Fruit fly (Drosophila melanogaster): Measurements from ENCODE around the gene CG3176.
A peak's percentile ranks its signal among the peaks of the same experiment; 100 is the strongest.

CG3176 gene

DNA sequence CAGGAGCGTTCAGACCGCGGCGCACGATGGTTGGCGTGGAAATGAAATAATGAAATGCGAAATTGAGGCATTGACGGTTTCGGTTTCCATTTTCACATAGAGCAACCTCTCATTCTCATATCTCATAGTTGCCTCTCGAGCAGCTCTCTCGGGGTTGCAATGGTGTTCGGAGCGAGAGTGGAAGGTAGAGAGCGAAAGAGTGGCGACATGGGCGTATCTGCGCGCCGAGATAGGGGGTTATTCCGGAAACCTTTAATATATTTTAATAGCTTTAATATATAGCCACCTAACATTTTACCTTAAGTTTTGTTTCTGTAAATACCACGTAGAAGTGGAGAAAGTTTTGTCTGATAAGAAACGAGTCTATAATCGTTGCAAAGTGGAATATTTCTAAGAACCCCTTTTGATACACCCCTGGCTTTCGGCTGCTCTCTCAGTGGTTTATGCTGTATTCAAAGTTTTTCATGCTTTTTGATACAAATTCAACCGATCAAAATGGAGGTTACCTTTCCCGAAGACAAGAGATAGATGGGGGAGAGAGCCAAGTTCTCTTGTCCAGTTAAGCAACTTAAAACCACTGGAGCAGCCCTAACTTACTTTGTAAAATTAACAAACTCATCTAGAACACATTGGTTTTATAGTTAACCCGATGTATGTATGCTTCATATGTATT lies 41.7 kb downstream of the CG3176 start, which contains the start of gene elav (continued):
- peak; percentile 94 for TF ChIP-seq Lhr (GFP tag; optimal IDR thresholded peaks at IDR 0.05)
- TF ChIP-seq CG13287 (GFP tag; IDR thresholded peaks at IDR 0.05; ENCODE audit: partially characterized antibody) = peak; percentile 64; the same call in 1 of the 2 replicates
- TF ChIP-seq sob (GFP tag; IDR thresholded peaks at IDR 0.05) = peak; percentile 98
- peak; percentile 12 for TF ChIP-seq cad (GFP tag; optimal IDR thresholded peaks at IDR 0.05)
- TF ChIP-seq CG12071 (GFP tag; optimal IDR thresholded peaks at IDR 0.05) = peak; percentile 96
- TF ChIP-seq insv (GFP tag; optimal IDR thresholded peaks at IDR 0.05) = peak; percentile 31 to 87
- no peak for TF ChIP-seq Tbp (GFP tag; optimal IDR thresholded peaks at IDR 0.05)
- TF ChIP-seq phol (tag; optimal IDR thresholded peaks at IDR 0.05) = peak; percentile 98
- 0 out of 3 replicates have a peak, but pooled peaks have one; percentile 30 for TF ChIP-seq Doc3 (GFP tag; IDR thresholded peaks at IDR 0.05; ENCODE audit: partially characterized antibody)
- TF ChIP-seq CG17385 (GFP tag; optimal IDR thresholded peaks at IDR 0.05) = peak; percentile 98
- TF ChIP-seq HLH54F (GFP tag; optimal IDR thresholded peaks at IDR 0.05) = peak; percentile 97
- TF ChIP-seq CG10147 (GFP tag; optimal IDR thresholded peaks at IDR 0.05) = peak; percentile 99
- peak; percentile 98 for TF ChIP-seq dmrt11E (tag; optimal IDR thresholded peaks at IDR 0.05)
- TF ChIP-seq CG18764 (GFP tag; optimal IDR thresholded peaks at IDR 0.05) = peak; percentile 96
- peak; percentile 95 for TF ChIP-seq CG3838 (GFP tag; optimal IDR thresholded peaks at IDR 0.05)
- TF ChIP-seq wor (GFP tag; IDR thresholded peaks at IDR 0.05) = peak; percentile 97
- TF ChIP-seq CG11093 (GFP tag; IDR thresholded peaks at IDR 0.05) = peak; percentile 97
- peak in 1 of 3 experiments; percentile 99 for TF ChIP-seq Stat92E (GFP tag; optimal IDR thresholded peaks at IDR 0.05)
- peak; percentile 98 for TF ChIP-seq scrt (GFP tag; optimal IDR thresholded peaks at IDR 0.05)
- peak; percentile 98 for TF ChIP-seq sqz (GFP tag; optimal IDR thresholded peaks at IDR 0.05)
- TF ChIP-seq CG10959 (GFP tag; IDR thresholded peaks at IDR 0.05) = peak; percentile 96
- TF ChIP-seq CG16815 (GFP tag; optimal IDR thresholded peaks at IDR 0.05) = peak; percentile 98
- TF ChIP-seq br (optimal IDR thresholded peaks at IDR 0.05) = no peak
- TF ChIP-seq CG10431 (GFP tag; optimal IDR thresholded peaks at IDR 0.05) = peak; percentile 97
- peak; percentile 100 for TF ChIP-seq row (GFP tag; IDR thresholded peaks at IDR 0.05)
- peak; percentile 100 for TF ChIP-seq CG34376 (GFP tag; optimal IDR thresholded peaks at IDR 0.05)
- TF ChIP-seq Dbx (GFP tag; IDR thresholded peaks at IDR 0.05) = peak; percentile 99
- peak; percentile 99 for TF ChIP-seq Meics (GFP tag; optimal IDR thresholded peaks at IDR 0.05)
- peak; percentile 94 for TF ChIP-seq sens-2 (GFP tag; IDR thresholded peaks at IDR 0.05)
- peak; percentile 99 for TF ChIP-seq Hand (GFP tag; optimal IDR thresholded peaks at IDR 0.05)
- TF ChIP-seq CG31365 (tag; optimal IDR thresholded peaks at IDR 0.05) = peak; percentile 90
- TF ChIP-seq Drgx (GFP tag; IDR thresholded peaks at IDR 0.05) = peak; percentile 99
- no peak for TF ChIP-seq hth (optimal IDR thresholded peaks at IDR 0.05)
- peak; percentile 98 for TF ChIP-seq nerfin-1 (tag; optimal IDR thresholded peaks at IDR 0.05)
- 0 out of 2 replicates have a peak, but pooled peaks have one; percentile 21 for TF ChIP-seq sna (GFP tag; IDR thresholded peaks at IDR 0.05; ENCODE audit: partially characterized antibody)
- peak; percentile 78 for TF ChIP-seq crol (GFP tag; IDR thresholded peaks at IDR 0.05)
- no peak for TF ChIP-seq pan (optimal IDR thresholded peaks at IDR 0.05)
- peak in 1 of 2 experiments; percentile 98 for TF ChIP-seq pan (GFP tag; optimal IDR thresholded peaks at IDR 0.05 in 1 of 2, IDR thresholded peaks at IDR 0.05 in 1 of 2)
- peak; percentile 91 for TF ChIP-seq Nf-YB (GFP tag; optimal IDR thresholded peaks at IDR 0.05)
- peak; percentile 91 for TF ChIP-seq CG6654 (GFP tag; optimal IDR thresholded peaks at IDR 0.05)
- peak; percentile 94 for TF ChIP-seq jigr1 (GFP tag; IDR thresholded peaks at IDR 0.05)
- peak; percentile 67 for TF ChIP-seq da (GFP tag; optimal IDR thresholded peaks at IDR 0.05)
- TF ChIP-seq CG2889 (GFP tag; IDR thresholded peaks at IDR 0.05) = peak; percentile 95
- peak; percentile 94 for TF ChIP-seq CG9437 (GFP tag; optimal IDR thresholded peaks at IDR 0.05)
- peak; percentile 94 for TF ChIP-seq MTF-1 (GFP tag; optimal IDR thresholded peaks at IDR 0.05; ENCODE audit: borderline replicate concordance)
- peak; percentile 97 for TF ChIP-seq Blimp-1 (GFP tag; optimal IDR thresholded peaks at IDR 0.05)
- TF ChIP-seq Spps (tag; optimal IDR thresholded peaks at IDR 0.05) = peak; percentile 97
- TF ChIP-seq CG31224 (GFP tag; IDR thresholded peaks at IDR 0.05) = peak; percentile 95
- TF ChIP-seq CG7556 (GFP tag; optimal IDR thresholded peaks at IDR 0.05) = peak; percentile 99

Measured in whole organism, embryonic.